Fruit fly (Drosophila melanogaster) whole organism, embryonic: ENCODE measurements around the gene Actn.
A peak's percentile ranks its signal among the peaks of the same experiment; 100 is the strongest.

Source experiments
- CG10565 ChIP-seq: fragments of 200-800 bp; sonication (Bioruptor generic); optimal IDR thresholded peaks from 3 replicates; lab custom pipeline; 2016; ENCODE audit warnings: missing biosample characterization, mild to moderate bottlenecking, missing genetic modification characterization
- CG10959 ChIP-seq: fragments of 200-800 bp; sonication (Bioruptor generic); IDR thresholded peaks from 2 replicates; pipeline ENCODE4 v1.3.6; 2022; ENCODE audit warnings: missing biosample characterization, missing genetic modification characterization
- CG11085 ChIP-seq: fragments of 200-800 bp; sonication (Bioruptor generic); IDR thresholded peaks from 2 replicates; pipeline ENCODE4 v1.3.6; 2022; ENCODE audit warnings: missing biosample characterization, missing genetic modification characterization
- CG12071 ChIP-seq: fragments of 200-800 bp; sonication (Bioruptor generic); optimal IDR thresholded peaks from 3 replicates; lab custom pipeline; 2018; ENCODE audit warnings: missing biosample characterization, mild to moderate bottlenecking, missing genetic modification characterization
- CG12219 ChIP-seq: fragments of 200-800 bp; sonication (Bioruptor generic); optimal IDR thresholded peaks from 3 replicates; lab custom pipeline; 2018; ENCODE audit warnings: missing biosample characterization, mild to moderate bottlenecking, missing genetic modification characterization
- CG12769 ChIP-seq: fragments of 200-800 bp; sonication (Bioruptor generic); optimal IDR thresholded peaks from 2 replicates; lab custom pipeline; 2019; ENCODE audit warnings: missing biosample characterization, mild to moderate bottlenecking, missing genetic modification characterization, moderate library complexity
- CG12942 ChIP-seq: fragments of 200-800 bp; sonication (Bioruptor generic); optimal IDR thresholded peaks from 3 replicates; lab custom pipeline; 2016; ENCODE audit warnings: missing biosample characterization, missing genetic modification characterization
- CG14860 ChIP-seq: fragments of 200-800 bp; sonication (Bioruptor generic); IDR thresholded peaks from 3 replicates; pipeline ENCODE4 v1.3.6; 2022; ENCODE audit warnings: missing biosample characterization, missing genetic modification characterization; ENCODE audit not compliant: partially characterized antibody
- CG15514 ChIP-seq: fragments of 200-800 bp; sonication (Bioruptor generic); optimal IDR thresholded peaks from 3 replicates; lab custom pipeline; 2017; ENCODE audit warnings: missing biosample characterization, missing genetic modification characterization, mild to moderate bottlenecking, moderate library complexity, missing genetic modification reagents
- CG17802 ChIP-seq: fragments of 200-800 bp; sonication (Bioruptor generic); optimal IDR thresholded peaks from 2 replicates; lab custom pipeline; 2018; ENCODE audit warnings: missing biosample characterization, mild to moderate bottlenecking, missing genetic modification characterization, moderate library complexity
- CG31224 ChIP-seq: fragments of 200-800 bp; sonication (Bioruptor generic); IDR thresholded peaks from 2 replicates; pipeline ENCODE4 v1.3.6; 2022; ENCODE audit warnings: missing biosample characterization, missing genetic modification characterization
- CG31441 ChIP-seq: fragments of 200-800 bp; sonication (Bioruptor generic); IDR thresholded peaks from 2 replicates; pipeline ENCODE4 v1.3.6; 2022; ENCODE audit warnings: missing biosample characterization, missing genetic modification characterization
- CG4328 ChIP-seq: fragments of 200-800 bp; sonication (Bioruptor generic); optimal IDR thresholded peaks from 3 replicates; lab custom pipeline; 2017; ENCODE audit warnings: missing biosample characterization, missing genetic modification reagents, missing genetic modification characterization
- CG4424 ChIP-seq: fragments of 200-800 bp; sonication (Bioruptor generic); optimal IDR thresholded peaks from 3 replicates; lab custom pipeline; 2016; ENCODE audit warnings: missing biosample characterization, missing genetic modification characterization
- CG4617 ChIP-seq: fragments of 200-800 bp; sonication (Bioruptor generic); optimal IDR thresholded peaks from 3 replicates; lab custom pipeline; 2016; ENCODE audit warnings: missing biosample characterization, missing genetic modification characterization, borderline replicate concordance
- CG5245 ChIP-seq: fragments of 200-800 bp; sonication (Bioruptor generic); optimal IDR thresholded peaks from 3 replicates; lab custom pipeline; 2016; ENCODE audit warnings: missing biosample characterization, missing genetic modification characterization
- CG7357 ChIP-seq: fragments of 200-800 bp; sonication (Bioruptor generic); IDR thresholded peaks from 3 replicates; pipeline ENCODE4 v1.3.6; 2022; ENCODE audit warnings: missing biosample characterization, missing genetic modification characterization
- CG7556 ChIP-seq: fragments of 200-800 bp; sonication (Bioruptor generic); optimal IDR thresholded peaks from 2 replicates; lab custom pipeline; 2017; ENCODE audit warnings: missing biosample characterization, mild to moderate bottlenecking, missing genetic modification characterization
- CG7786 ChIP-seq: fragments of 200-800 bp; sonication (Bioruptor generic); optimal IDR thresholded peaks from 2 replicates; lab custom pipeline; 2016; ENCODE audit warnings: missing biosample characterization, missing genetic modification characterization
- Hmx ChIP-seq: fragments of 200-800 bp; sonication (Bioruptor generic); optimal IDR thresholded peaks from 2 replicates; lab custom pipeline; 2016; ENCODE audit warnings: missing biosample characterization, missing genetic modification characterization
- Mad ChIP-seq: fragments of 200-800 bp; sonication (Bioruptor generic); optimal IDR thresholded peaks from 2 replicates; lab custom pipeline; 2016; ENCODE audit warnings: missing biosample characterization, missing genetic modification characterization
- Mrtf ChIP-seq: fragments of 200-800 bp; sonication (Bioruptor generic); IDR thresholded peaks from 3 replicates; pipeline ENCODE4 v1.3.6; 2022; ENCODE audit warnings: missing biosample characterization, missing genetic modification characterization
- NFAT ChIP-seq: fragments of 200-800 bp; sonication (Bioruptor generic); IDR thresholded peaks from 2 replicates; pipeline ENCODE4 v1.3.6; 2022; ENCODE audit warnings: missing biosample characterization, missing genetic modification characterization
- NK7.1 ChIP-seq: fragments of 200-800 bp; sonication (Bioruptor generic); optimal IDR thresholded peaks from 3 replicates; lab custom pipeline; 2016; ENCODE audit warnings: missing biosample characterization, missing genetic modification characterization
- NfI ChIP-seq: fragments of 200-800 bp; sonication (Bioruptor generic); optimal IDR thresholded peaks from 3 replicates; lab custom pipeline; 2018; ENCODE audit warnings: missing biosample characterization, mild to moderate bottlenecking, missing genetic modification characterization, moderate library complexity
- Ptx1 ChIP-seq: fragments of 200-800 bp; sonication (Bioruptor generic); IDR thresholded peaks from 2 replicates; pipeline ENCODE4 v1.3.6; 2022; ENCODE audit warnings: missing biosample characterization, missing genetic modification characterization
- Scr ChIP-seq: fragments of 200-800 bp; sonication (Bioruptor generic); IDR thresholded peaks from 2 replicates; pipeline ENCODE4 v1.3.6; 2022; ENCODE audit warnings: missing biosample characterization, missing genetic modification characterization; ENCODE audit not compliant: partially characterized antibody
- Sry-β ChIP-seq: fragments of 200-800 bp; sonication (Bioruptor generic); optimal IDR thresholded peaks from 2 replicates; lab custom pipeline; 2018; ENCODE audit warnings: missing biosample characterization, mild to moderate bottlenecking, missing genetic modification characterization, moderate library complexity
- Usf ChIP-seq: fragments of 200-800 bp; sonication (Bioruptor generic); optimal IDR thresholded peaks from 2 replicates; lab custom pipeline; 2017; ENCODE audit warnings: missing genotype, missing biosample characterization, missing genetic modification characterization
- bbx ChIP-seq: fragments of 200-800 bp; sonication (Bioruptor generic); IDR thresholded peaks from 2 replicates; pipeline ENCODE4 v1.3.6; 2022; ENCODE audit warnings: missing biosample characterization, missing genetic modification characterization; ENCODE audit not compliant: partially characterized antibody
- cad ChIP-seq: fragments of >200 bp; optimal IDR thresholded peaks from 2 replicates; lab custom pipeline; 2017; ENCODE audit warnings: missing biosample characterization, missing genetic modification characterization
- ci ChIP-seq: fragments of 200-800 bp; sonication (Bioruptor generic); IDR thresholded peaks from 3 replicates; pipeline ENCODE4 v1.3.6; 2022; ENCODE audit warnings: missing biosample characterization, missing genetic modification characterization
- cwo ChIP-seq: fragments of 200-800 bp; sonication (Bioruptor generic); optimal IDR thresholded peaks from 3 replicates; lab custom pipeline; 2017; ENCODE audit warnings: missing biosample characterization, missing genetic modification characterization, mild to moderate bottlenecking, moderate library complexity, missing genetic modification reagents
- dan ChIP-seq: fragments of 200-800 bp; sonication (Bioruptor generic); IDR thresholded peaks from 2 replicates; pipeline ENCODE4 v1.3.6; 2022; ENCODE audit warnings: missing biosample characterization, missing genetic modification characterization
- dm ChIP-seq: fragments of 200-800 bp; sonication (Bioruptor generic); optimal IDR thresholded peaks from 3 replicates; lab custom pipeline; 2016; ENCODE audit warnings: missing biosample characterization, missing genetic modification characterization
- en ChIP-seq: fragments of 200-800 bp; sonication (Bioruptor generic); optimal IDR thresholded peaks from 2 replicates; lab custom pipeline; 2016; ENCODE audit warnings: missing biosample characterization, missing genetic modification characterization
- fd64A ChIP-seq: fragments of 200-800 bp; sonication (Bioruptor generic); optimal IDR thresholded peaks from 3 replicates; lab custom pipeline; 2018; ENCODE audit warnings: missing biosample characterization, mild to moderate bottlenecking, missing genetic modification characterization
- gro ChIP-seq: fragments of 200-800 bp; sonication (Bioruptor generic); optimal IDR thresholded peaks from 2 replicates; lab custom pipeline; 2016; ENCODE audit warnings: missing biosample characterization, missing genetic modification characterization
- gsb-n ChIP-seq: fragments of 200-800 bp; sonication (Bioruptor generic); optimal IDR thresholded peaks from 3 replicates; lab custom pipeline; 2018; ENCODE audit warnings: missing biosample characterization, mild to moderate bottlenecking, missing genetic modification characterization
- hb ChIP-seq: fragments of 200-800 bp; sonication (Bioruptor generic); IDR thresholded peaks from 3 replicates; pipeline ENCODE4 v1.3.6; 2022; ENCODE audit warnings: missing biosample characterization, missing genetic modification characterization; ENCODE audit not compliant: partially characterized antibody
- her ChIP-seq: fragments of 200-800 bp; sonication (Bioruptor generic); optimal IDR thresholded peaks from 2 replicates; lab custom pipeline; 2016; ENCODE audit warnings: missing biosample characterization, missing genetic modification characterization
- lilli ChIP-seq: fragments of 200-800 bp; sonication (Bioruptor generic); optimal IDR thresholded peaks from 3 replicates; lab custom pipeline; 2016; ENCODE audit warnings: missing biosample characterization, missing genetic modification characterization
- luna ChIP-seq: fragments of 200-800 bp; sonication (Bioruptor generic); optimal IDR thresholded peaks from 2 replicates; lab custom pipeline; 2016; ENCODE audit warnings: missing biosample characterization, missing genetic modification characterization
- pros ChIP-seq: fragments of 200-800 bp; sonication (Bioruptor generic); optimal IDR thresholded peaks from 3 replicates; lab custom pipeline; 2019; ENCODE audit warnings: missing biosample characterization, mild to moderate bottlenecking, missing genetic modification characterization, moderate library complexity
- salm ChIP-seq: fragments of 200-800 bp; sonication (Bioruptor generic); optimal IDR thresholded peaks from 2 replicates; lab custom pipeline; 2018; ENCODE audit warnings: missing biosample characterization, mild to moderate bottlenecking, missing genetic modification characterization
- sens-2 ChIP-seq: fragments of 200-800 bp; sonication (Bioruptor generic); IDR thresholded peaks from 2 replicates; pipeline ENCODE4 v1.3.6; 2022; ENCODE audit warnings: missing biosample characterization, missing genetic modification characterization
- shn ChIP-seq: fragments of 200-800 bp; sonication (Bioruptor generic); optimal IDR thresholded peaks from 3 replicates; lab custom pipeline; 2016; ENCODE audit warnings: missing biosample characterization, missing genetic modification characterization
- so ChIP-seq: fragments of 200-800 bp; sonication (Bioruptor generic); IDR thresholded peaks from 3 replicates; pipeline ENCODE4 v1.3.6; 2022; ENCODE audit warnings: missing biosample characterization, missing genetic modification characterization
- tll ChIP-seq, 2 experiments: fragments of 200-800 bp in 1 of 2; fragments of >200 bp in 1 of 2; sonication (Bioruptor generic) in 1 of 2; optimal IDR thresholded peaks; 2 replicates each; lab custom pipeline; 2017 to 2019; ENCODE audit warnings: missing biosample characterization in 2 of 2, missing genetic modification characterization in 2 of 2, mild to moderate bottlenecking in 1 of 2, moderate library complexity in 1 of 2
- z ChIP-seq: fragments of 200-800 bp; sonication (Bioruptor generic); IDR thresholded peaks from 3 replicates; pipeline ENCODE4 v1.3.6; 2022; ENCODE audit warnings: missing biosample characterization, missing genetic modification characterization
- zf30C ChIP-seq: fragments of 200-800 bp; sonication (Bioruptor generic); optimal IDR thresholded peaks from 3 replicates; lab custom pipeline; 2018; ENCODE audit warnings: missing biosample characterization, mild to moderate bottlenecking, missing genetic modification characterization

Actn gene

DNA sequence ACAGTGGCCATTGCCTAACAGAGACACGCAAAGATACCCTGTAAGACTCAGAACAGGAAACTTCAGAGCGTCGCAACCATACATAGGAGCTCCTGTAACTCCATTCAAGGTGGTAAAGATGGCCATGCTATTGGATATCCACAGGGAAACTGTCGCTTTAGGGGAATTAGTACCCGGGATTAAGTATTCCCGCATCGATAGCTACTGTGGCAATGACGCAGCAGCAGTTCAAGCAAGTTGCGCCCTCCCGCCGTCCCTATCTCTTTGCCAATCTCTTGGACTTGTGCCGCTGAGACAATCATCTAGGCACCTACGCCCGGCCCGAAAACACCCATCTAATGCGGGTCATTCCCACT, 28.6 kb upstream of the Actn start (continued):
- TF ChIP-seq CG14860 (GFP tag; lab: Robert Waterston, UW) (no peak), NK7.1 (GFP tag; lab: Kevin White, UChicago) (peak; percentile 41), CG10959 (GFP tag; lab: Robert Waterston, UW) (0 out of 2 replicates have a peak, but pooled peaks have one; percentile 13), dm (no peak), salm (tag; lab: Kevin White, UChicago) (peak; percentile 35), CG5245 (no peak), dan (GFP tag; lab: Robert Waterston, UW) (no peak), NfI (GFP tag; lab: Kevin White, UChicago) (peak; percentile 52), gsb-n (no peak), z (GFP tag; lab: Robert Waterston, UW) (no peak), Usf (GFP tag; lab: Kevin White, UChicago) (peak; percentile 43), fd64A (no peak), CG31224 (GFP tag; lab: Robert Waterston, UW) (0 out of 2 replicates have a peak, but pooled peaks have one; percentile 21), Sry-β (GFP tag; lab: Kevin White, UChicago) (no peak), cwo (GFP tag; lab: Kevin White, UChicago) (peak; percentile 65), CG12071 (GFP tag; lab: Kevin White, UChicago) (peak; percentile 57), Hmx (GFP tag; lab: Kevin White, UChicago) (no peak), sens-2 (no peak), CG12219 (GFP tag; lab: Kevin White, UChicago) (peak; percentile 48), zf30C (GFP tag; lab: Kevin White, UChicago) (no peak), CG15514 (peak; percentile 50), so (GFP tag; lab: Robert Waterston, UW) (peak; percentile 72; the same call in 2 of the 3 replicates), CG7556 (GFP tag; lab: Kevin White, UChicago) (peak; percentile 47), luna (GFP tag; lab: Kevin White, UChicago) (peak; percentile 20), CG10565 (GFP tag; lab: Kevin White, UChicago) (no peak), Mad (GFP tag; lab: Kevin White, UChicago) (peak; percentile 14), en (GFP tag; lab: Kevin White, UChicago) (peak; percentile 6), lilli (GFP tag; lab: Kevin White, UChicago) (peak; percentile 58), her (GFP tag; lab: Kevin White, UChicago) (peak; percentile 72), CG7357 (GFP tag; lab: Robert Waterston, UW) (peak; percentile 63; the same call in 2 of the 3 replicates), Ptx1 (peak; percentile 85), CG4328 (GFP tag; lab: Kevin White, UChicago) (peak; percentile 57), CG12769 (tag; lab: Kevin White, UChicago) (peak; percentile 86), Mrtf (GFP tag; lab: Robert Waterston, UW) (peak; percentile 76), hb (no peak), CG31441 (GFP tag; lab: Robert Waterston, UW) (peak; percentile 44; the same call in 1 of the 2 replicates), Scr (no peak), NFAT (GFP tag; lab: Robert Waterston, UW) (peak; percentile 68), shn (peak; percentile 55), CG12942 (peak; percentile 52), CG4424 (GFP tag; lab: Kevin White, UChicago) (no peak), tll (GFP tag; optimal IDR thresholded peaks at IDR 0.05; lab: Kevin White, UChicago) (no peak), cad (GFP tag; lab: Kevin White, UChicago) (no peak), CG17802 (tag; lab: Kevin White, UChicago) (no peak), gro (GFP tag; lab: Kevin White, UChicago) (no peak), CG11085 (GFP tag; lab: Robert Waterston, UW) (peak; percentile 41; the same call in 1 of the 2 replicates), pros (GFP tag; lab: Kevin White, UChicago) (no peak), CG4617 (no peak), CG7786 (GFP tag; lab: Kevin White, UChicago) (peak; percentile 47), bbx (GFP tag; lab: Robert Waterston, UW) (no peak), ci (GFP tag; lab: Robert Waterston, UW) (0 out of 3 replicates have a peak, but pooled peaks have one; percentile 43)
